Worm (Caenorhabditis elegans) whole organism, L3 larva: ENCODE results near the gene M195.2.

Experiments used
- ama-1 ChIP-seq: fragments of 150-350 bp; optimal IDR thresholded peaks from 2 replicates; lab custom pipeline; 2018
- fkh-10 ChIP-seq: sonication (generic microtip); optimal IDR thresholded peaks from 2 replicates; lab custom pipeline; 2017; ENCODE audit warnings: missing biosample characterization, missing genetic modification reagents, missing genetic modification characterization
- mdl-1 ChIP-seq: fragments of 150-350 bp; optimal IDR thresholded peaks from 2 replicates; lab custom pipeline; 2014; ENCODE audit warnings: missing biosample characterization, missing genetic modification characterization
- nhr-11 ChIP-seq: fragments of 150-350 bp; optimal IDR thresholded peaks from 2 replicates; lab custom pipeline; 2014; ENCODE audit warnings: missing biosample characterization, missing genetic modification characterization
- nhr-237 ChIP-seq: fragments of 150-350 bp; optimal IDR thresholded peaks from 2 replicates; lab custom pipeline; 2014; ENCODE audit warnings: missing biosample characterization, missing genetic modification characterization
- nhr-25 ChIP-seq: sonication (generic microtip); optimal IDR thresholded peaks from 2 replicates; lab custom pipeline; 2017; ENCODE audit warnings: missing biosample characterization, missing genetic modification characterization
- nhr-77 ChIP-seq: fragments of 150-350 bp; optimal IDR thresholded peaks from 2 replicates; lab custom pipeline; 2014; ENCODE audit warnings: missing biosample characterization, missing genetic modification characterization
- pqm-1 ChIP-seq: fragments of 150-350 bp; optimal IDR thresholded peaks from 2 replicates; lab custom pipeline; 2017; ENCODE audit warnings: missing biosample characterization, missing genetic modification characterization, inconsistent platforms
- tbx-2 ChIP-seq: sonication (generic microtip); optimal IDR thresholded peaks from 2 replicates; lab custom pipeline; 2016; ENCODE audit warnings: mild to moderate bottlenecking, missing genetic modification characterization, missing compliant biosample characterization
- unc-39 ChIP-seq: sonication (generic microtip); optimal IDR thresholded peaks from 4 replicates; lab custom pipeline; 2017; ENCODE audit warnings: missing biosample characterization, missing genetic modification characterization

ce11 chrII:8380188-8380587, 19.6 kb downstream of the M195.2 start:
- TF ChIP-seq ama-1 (lab: Kevin White, UChicago) (no peak), nhr-237 (tag; lab: Kevin White, UChicago) (no peak), mdl-1 (no peak), unc-39 (no peak), fkh-10 (no peak), nhr-77 (tag; lab: Kevin White, UChicago) (no peak), nhr-11 (tag; lab: Kevin White, UChicago) (no peak), pqm-1 (tag; lab: Kevin White, UChicago) (no peak), tbx-2 (tag; lab: Kevin White, UChicago) (no peak), nhr-25 (tag; lab: Kevin White, UChicago) (peak; percentile 55)
